Worm (Caenorhabditis elegans) whole organism, early embryonic: ENCODE data around the gene cdd-2.

Experiments
- B0310.2 ChIP-seq: sonication (generic microtip); optimal IDR thresholded peaks from 2 replicates; lab custom pipeline; 2016; ENCODE audit warnings: mild to moderate bottlenecking, missing genetic modification characterization, missing compliant biosample characterization
- F13C5.2 ChIP-seq: sonication (generic microtip); optimal IDR thresholded peaks from 2 replicates; lab custom pipeline; 2017; ENCODE audit warnings: mild to moderate bottlenecking, missing genetic modification characterization, inconsistent platforms, missing compliant biosample characterization
- aly-1 ChIP-seq: sonication (generic microtip); optimal IDR thresholded peaks from 2 replicates; lab custom pipeline; 2016; ENCODE audit warnings: missing genetic modification characterization, missing compliant biosample characterization
- ama-1 ChIP-seq: fragments of 150-350 bp; optimal IDR thresholded peaks from 2 replicates; lab custom pipeline; 2014
- ceh-36 ChIP-seq: sonication (generic microtip); optimal IDR thresholded peaks from 2 replicates; lab custom pipeline; 2016; ENCODE audit warnings: missing genetic modification characterization, inconsistent platforms, missing compliant biosample characterization
- ets-7 ChIP-seq: sonication (generic microtip); optimal IDR thresholded peaks from 2 replicates; lab custom pipeline; 2016; ENCODE audit warnings: missing genotype, missing genetic modification characterization, missing compliant biosample characterization
- flt-1 ChIP-seq: fragments of 200-800 bp; sonication (Bioruptor generic); IDR thresholded peaks from 2 replicates; pipeline ENCODE4 v1.3.6; 2022; ENCODE audit warnings: missing genetic modification characterization, missing compliant biosample characterization
- hmbx-1 ChIP-seq: sonication (generic microtip); optimal IDR thresholded peaks from 2 replicates; lab custom pipeline; 2016; ENCODE audit warnings: mild to moderate bottlenecking, missing genetic modification characterization, missing compliant biosample characterization
- hmg-4 ChIP-seq: fragments of 200-800 bp; sonication (Bioruptor generic); optimal IDR thresholded peaks from 2 replicates; lab custom pipeline; 2018; ENCODE audit warnings: mild to moderate bottlenecking, missing genetic modification characterization, missing compliant biosample characterization
- pes-1 ChIP-seq: fragments of 200-800 bp; sonication (Bioruptor generic); IDR thresholded peaks from 2 replicates; pipeline ENCODE4 v1.3.6; 2022; ENCODE audit warnings: missing genetic modification reagents, missing genetic modification characterization, missing compliant biosample characterization
- scrt-1 ChIP-seq: fragments of 200-800 bp; sonication (Bioruptor generic); IDR thresholded peaks from 2 replicates; pipeline ENCODE4 v1.3.6; 2022; ENCODE audit warnings: missing genetic modification characterization, missing compliant biosample characterization
- tbx-37 ChIP-seq: fragments of 200-800 bp; sonication (Bioruptor generic); conservative IDR thresholded peaks from 2 replicates; pipeline ENCODE4 v1.3.6; 2022; ENCODE audit warnings: missing genetic modification reagents, missing genetic modification characterization, missing compliant biosample characterization

- TF ChIP-seq pes-1 (GFP tag; lab: Robert Waterston, UW) (no peak), tbx-37 (no peak), aly-1 (tag; lab: Kevin White, UChicago) (no peak), ama-1 (lab: Kevin White, UChicago) (no peak), hmg-4 (GFP tag; lab: Kevin White, UChicago) (no peak), F13C5.2 (no peak), flt-1 (no peak), ets-7 (no peak), B0310.2 (tag; lab: Kevin White, UChicago) (no peak), scrt-1 (no peak), hmbx-1 (no peak), ceh-36 (tag; lab: Kevin White, UChicago) (no peak)
Observed at ce11 chrIV:7507305-7507704, 40.4 kb downstream of the cdd-2 start.
